Worm (Caenorhabditis elegans) whole organism, young adult: ENCODE measurements around the gene W03B1.3.

Experiments used
- F52B5.7 ChIP-seq: sonication (generic microtip); optimal IDR thresholded peaks from 2 replicates; lab custom pipeline; 2016; ENCODE audit warnings: mild to moderate bottlenecking, missing genetic modification characterization, missing compliant biosample characterization
- K12H6.12 ChIP-seq: fragments of 200-800 bp; sonication (Bioruptor generic); optimal IDR thresholded peaks from 2 replicates; lab custom pipeline; 2018; ENCODE audit warnings: mild to moderate bottlenecking, missing genetic modification characterization, missing compliant biosample characterization
- Y53G8AR.9 ChIP-seq: fragments of 200-800 bp; sonication (Bioruptor generic); conservative IDR thresholded peaks from 2 replicates; pipeline ENCODE4 v1.3.6; 2022; ENCODE audit warnings: missing genetic modification reagents, missing genetic modification characterization, missing compliant biosample characterization
- Y67H2A.10 ChIP-seq: fragments of 200-800 bp; sonication (Bioruptor generic); conservative IDR thresholded peaks from 2 replicates; pipeline ENCODE4 v1.3.6; 2022; ENCODE audit warnings: missing genetic modification reagents, missing genetic modification characterization, missing compliant biosample characterization
- ama-1 ChIP-seq, 3 experiments: fragments of 150-350 bp in 1 of 3; sonication (generic microtip) in 2 of 3; optimal IDR thresholded peaks; 2 replicates each; lab custom pipeline; 2014 to 2018; ENCODE audit warnings: missing biosample characterization in 2 of 3, missing genetic modification characterization in 2 of 3, missing genetic modification reagents in 2 of 3
- aptf-3 ChIP-seq: fragments of 200-800 bp; sonication (Bioruptor generic); IDR thresholded peaks from 2 replicates; pipeline ENCODE4 v1.3.6; 2022; ENCODE audit warnings: missing genetic modification characterization, missing compliant biosample characterization
- ceh-79 ChIP-seq: sonication (generic microtip); optimal IDR thresholded peaks from 2 replicates; lab custom pipeline; 2017; ENCODE audit warnings: mild to moderate bottlenecking, missing genetic modification characterization, missing compliant biosample characterization
- pbrm-1 ChIP-seq: fragments of 200-800 bp; sonication (Bioruptor generic); IDR thresholded peaks from 2 replicates; pipeline ENCODE4 v1.3.6; 2022; ENCODE audit warnings: missing genetic modification reagents, missing genetic modification characterization, missing compliant biosample characterization
- rec-8 ChIP-seq, 2 experiments: sonication (generic microtip); optimal IDR thresholded peaks; 2 replicates each; lab custom pipeline; 2016; ENCODE audit warnings: mild to moderate bottlenecking in 2 of 2, missing genetic modification characterization in 2 of 2, missing genetic modification reagents in 2 of 2, missing genotype in 2 of 2, missing biosample characterization in 1 of 2, missing compliant biosample characterization in 1 of 2, moderate library complexity in 1 of 2
- sea-2 ChIP-seq: fragments of 200-800 bp; sonication (Bioruptor generic); IDR thresholded peaks from 2 replicates; pipeline ENCODE4 v1.3.6; 2022; ENCODE audit warnings: missing genetic modification characterization, missing compliant biosample characterization
- tbp1 ChIP-seq: fragments of 200-800 bp; sonication (Bioruptor generic); optimal IDR thresholded peaks from 2 replicates; lab custom pipeline; 2018; ENCODE audit warnings: mild to moderate bottlenecking, missing genetic modification characterization, missing compliant biosample characterization
- unc-62 ChIP-seq: fragments of 150-350 bp; optimal IDR thresholded peaks from 2 replicates; lab custom pipeline; 2014; ENCODE audit warnings: missing biosample characterization, missing genetic modification reagents, missing genetic modification characterization

ce11 chrIV:4346512-4346911, 10.5 kb upstream of the W03B1.3 start, which contains the start of gene oac-52:
- no peak for TF ChIP-seq rec-8 (tag; optimal IDR thresholded peaks at IDR 0.05; lab: Kevin White, UChicago)
- no peak for TF ChIP-seq ama-1 (optimal IDR thresholded peaks at IDR 0.05; lab: Kevin White, UChicago)
- no peak for TF ChIP-seq ama-1 (GFP tag; optimal IDR thresholded peaks at IDR 0.05; lab: Kevin White, UChicago)
- no peak for TF ChIP-seq Y67H2A.10 (GFP tag; lab: Robert Waterston, UW)
- TF ChIP-seq unc-62, result no peak
- no peak for TF ChIP-seq tbp1 (GFP tag; lab: Kevin White, UChicago)
- TF ChIP-seq sea-2 (GFP tag; lab: Robert Waterston, UW), result no peak
- TF ChIP-seq ceh-79 (tag; lab: Kevin White, UChicago), result no peak
- no peak for TF ChIP-seq aptf-3 (GFP tag; lab: Robert Waterston, UW)
- no peak for TF ChIP-seq Y53G8AR.9 (GFP tag; lab: Robert Waterston, UW)
- TF ChIP-seq pbrm-1, result no peak
- TF ChIP-seq K12H6.12 (tag; lab: Kevin White, UChicago), result no peak
- no peak for TF ChIP-seq F52B5.7 (tag; lab: Kevin White, UChicago)
